Worm (Caenorhabditis elegans) whole organism, young adult: ENCODE results near the gene F46E10.3.

Experiments
- F49E8.2 ChIP-seq: sonication (generic microtip); optimal IDR thresholded peaks from 3 replicates; lab custom pipeline; 2017; ENCODE audit warnings: missing genetic modification characterization, mild to moderate bottlenecking, missing compliant biosample characterization, antibody characterized with exemption, moderate library complexity; ENCODE audit not compliant: insufficient read depth
- F52B5.7 ChIP-seq: sonication (generic microtip); optimal IDR thresholded peaks from 2 replicates; lab custom pipeline; 2016; ENCODE audit warnings: mild to moderate bottlenecking, missing genetic modification characterization, missing compliant biosample characterization
- F57C9.4 ChIP-seq: sonication (generic microtip); optimal IDR thresholded peaks from 2 replicates; lab custom pipeline; 2017; ENCODE audit warnings: mild to moderate bottlenecking, missing genetic modification characterization, missing compliant biosample characterization
- K11D2.4 ChIP-seq: fragments of 200-800 bp; sonication (Bioruptor generic); IDR thresholded peaks from 2 replicates; pipeline ENCODE4 v1.3.6; 2022; ENCODE audit warnings: missing genetic modification reagents, missing genetic modification characterization, missing compliant biosample characterization
- ama-1 ChIP-seq, 3 experiments: fragments of 150-350 bp in 1 of 3; sonication (generic microtip) in 2 of 3; optimal IDR thresholded peaks; 2 replicates each; lab custom pipeline; 2014 to 2018; ENCODE audit warnings: missing biosample characterization in 2 of 3, missing genetic modification characterization in 2 of 3, missing genetic modification reagents in 2 of 3
- aptf-2 ChIP-seq: fragments of 200-800 bp; sonication (Bioruptor generic); conservative IDR thresholded peaks from 2 replicates; pipeline ENCODE4 v1.3.6; 2022; ENCODE audit warnings: missing genetic modification reagents, missing genetic modification characterization, missing compliant biosample characterization
- cebp-1 ChIP-seq, 2 experiments: fragments of 200-800 bp in 1 of 2; sonication (Bioruptor generic) in 1 of 2; sonication (generic microtip) in 1 of 2; IDR thresholded peaks in 1 of 2; optimal IDR thresholded peaks in 1 of 2; 2 replicates each; pipeline versions ENCODE4 v1.3.6 to Lab custom; 2017 to 2022; ENCODE audit warnings: missing compliant biosample characterization in 2 of 2, missing genetic modification characterization in 2 of 2, mild to moderate bottlenecking in 1 of 2, missing genetic modification reagents in 1 of 2, moderate library complexity in 1 of 2
- cebp-2 ChIP-seq: fragments of 200-800 bp; sonication (Bioruptor generic); IDR thresholded peaks from 2 replicates; pipeline ENCODE4 v1.3.6; 2022; ENCODE audit warnings: missing genetic modification characterization, missing compliant biosample characterization
- efl-1 ChIP-seq: fragments of 150-350 bp; optimal IDR thresholded peaks from 2 replicates; lab custom pipeline; 2014; ENCODE audit warnings: missing biosample characterization, missing genetic modification reagents, missing genetic modification characterization
- lsy-27 ChIP-seq: sonication (generic microtip); optimal IDR thresholded peaks from 2 replicates; lab custom pipeline; 2017; ENCODE audit warnings: missing genetic modification characterization, mild to moderate bottlenecking, missing compliant biosample characterization, antibody characterized with exemption, missing genotype, borderline replicate concordance; ENCODE audit not compliant: insufficient read depth
- pha-4 ChIP-seq: fragments of 150-350 bp; sonication (generic microtip); optimal IDR thresholded peaks from 2 replicates; lab custom pipeline; 2014; ENCODE audit warnings: missing biosample characterization, missing genetic modification reagents, missing genetic modification characterization
- snpc-4 ChIP-seq, 5 experiments: fragments of 150-350 bp in 1 of 5; sonication (generic microtip) in 4 of 5; optimal IDR thresholded peaks; 2 replicates each; lab custom pipeline; 2014 to 2018; ENCODE audit warnings: missing genetic modification characterization in 5 of 5, missing biosample characterization in 3 of 5, antibody characterized with exemption in 2 of 5, mild to moderate bottlenecking in 2 of 5, missing compliant biosample characterization in 2 of 5, missing genotype in 2 of 5, moderate library complexity in 2 of 5, missing genetic modification reagents in 1 of 5
- ztf-18 ChIP-seq: sonication (generic microtip); optimal IDR thresholded peaks from 2 replicates; lab custom pipeline; 2016; ENCODE audit warnings: missing genotype, mild to moderate bottlenecking, missing genetic modification characterization, missing compliant biosample characterization

DNA sequence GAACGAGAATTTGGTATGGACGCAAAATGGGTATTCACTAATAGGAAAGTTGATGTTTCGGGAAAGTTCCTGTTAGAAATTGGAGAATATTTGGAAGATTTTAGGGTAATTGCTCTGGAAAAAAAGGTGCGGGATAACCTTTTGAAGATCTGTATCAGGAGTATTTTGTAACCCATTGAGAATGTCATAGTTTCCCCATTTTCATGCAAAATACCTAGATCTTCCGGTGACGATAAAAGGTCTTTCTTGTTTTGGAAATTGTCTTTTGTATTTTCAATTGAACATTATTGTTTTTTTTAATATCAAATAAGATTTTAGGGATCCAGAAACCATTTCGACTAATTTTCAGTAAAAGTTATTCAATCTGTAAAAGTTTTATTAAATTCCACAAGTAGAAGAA is 43.5 kb downstream of the F46E10.3 start, which contains the start of gene spp-19:
- no peak for TF ChIP-seq ama-1 (optimal IDR thresholded peaks at IDR 0.05; lab: Kevin White, UChicago)
- no peak for TF ChIP-seq ama-1 (GFP tag; optimal IDR thresholded peaks at IDR 0.05; lab: Kevin White, UChicago)
- TF ChIP-seq aptf-2 (GFP tag; lab: Robert Waterston, UW): no peak
- no peak for TF ChIP-seq cebp-2
- no peak for TF ChIP-seq F49E8.2 (tag; lab: Kevin White, UChicago)
- TF ChIP-seq lsy-27 (tag; lab: Kevin White, UChicago): no peak
- no peak for TF ChIP-seq efl-1
- TF ChIP-seq F52B5.7 (tag; lab: Kevin White, UChicago): no peak
- no peak for TF ChIP-seq F57C9.4 (tag; lab: Kevin White, UChicago)
- TF ChIP-seq pha-4 (tag; lab: Kevin White, UChicago): no peak
- TF ChIP-seq snpc-4 (GFP tag; optimal IDR thresholded peaks at IDR 0.05; lab: Kevin White, UChicago): no peak
- TF ChIP-seq snpc-4 (tag; optimal IDR thresholded peaks at IDR 0.05; lab: Kevin White, UChicago): no peak
- no peak for TF ChIP-seq cebp-1 (GFP tag; IDR thresholded peaks at IDR 0.05; lab: Robert Waterston, UW)
- no peak for TF ChIP-seq cebp-1 (tag; optimal IDR thresholded peaks at IDR 0.05; lab: Kevin White, UChicago)
- no peak for TF ChIP-seq ztf-18 (tag; lab: Kevin White, UChicago)
- TF ChIP-seq K11D2.4: no peak
